Worm (Caenorhabditis elegans) whole organism, L3 larva: ENCODE data around the gene clec-33.

Experiments
- ceh-82 ChIP-seq: fragments of 150-350 bp; optimal IDR thresholded peaks from 2 replicates; lab custom pipeline; 2014; ENCODE audit warnings: missing biosample characterization, missing genetic modification characterization
- egl-27 ChIP-seq: sonication (generic microtip); optimal IDR thresholded peaks from 4 replicates; lab custom pipeline; 2017; ENCODE audit warnings: missing biosample characterization, missing genetic modification reagents, missing genetic modification characterization
- lin-15B ChIP-seq: fragments of 150-350 bp; optimal IDR thresholded peaks from 2 replicates; lab custom pipeline; 2014; ENCODE audit warnings: missing biosample characterization, missing genetic modification characterization
- nhr-12 ChIP-seq: fragments of 150-350 bp; optimal IDR thresholded peaks from 2 replicates; lab custom pipeline; 2014; ENCODE audit warnings: missing biosample characterization, missing genetic modification characterization
- pha-4 ChIP-seq: fragments of 150-350 bp; optimal IDR thresholded peaks from 2 replicates; lab custom pipeline; 2014; ENCODE audit warnings: missing biosample characterization, missing genetic modification reagents, missing genetic modification characterization
- unc-62 ChIP-seq: fragments of 150-350 bp; sonication (generic microtip); optimal IDR thresholded peaks from 4 replicates; lab custom pipeline; 2014; ENCODE audit warnings: missing biosample characterization, missing genetic modification reagents, missing genetic modification characterization
- ztf-11 ChIP-seq: fragments of 150-350 bp; optimal IDR thresholded peaks from 2 replicates; lab custom pipeline; 2014; ENCODE audit warnings: missing biosample characterization, missing genetic modification characterization
- ztf-4 ChIP-seq: fragments of 150-350 bp; optimal IDR thresholded peaks from 2 replicates; lab custom pipeline; 2014; ENCODE audit warnings: missing biosample characterization, missing genetic modification characterization

ce11 chrV:16899355-16899754, 29.7 kb upstream of the clec-33 start, which contains the start of gene fbxa-45:
- TF ChIP-seq ztf-11, result no peak
- no peak for TF ChIP-seq pha-4
- no peak for TF ChIP-seq egl-27 (tag; lab: Kevin White, UChicago)
- no peak for TF ChIP-seq nhr-12 (tag; lab: Kevin White, UChicago)
- no peak for TF ChIP-seq ztf-4 (tag; lab: Kevin White, UChicago)
- no peak for TF ChIP-seq unc-62
- TF ChIP-seq ceh-82 (tag; lab: Kevin White, UChicago), result no peak
- TF ChIP-seq lin-15B (tag; lab: Kevin White, UChicago), result no peak
